Worm (Caenorhabditis elegans): Measurements from ENCODE around the gene syx-18.

DNA sequence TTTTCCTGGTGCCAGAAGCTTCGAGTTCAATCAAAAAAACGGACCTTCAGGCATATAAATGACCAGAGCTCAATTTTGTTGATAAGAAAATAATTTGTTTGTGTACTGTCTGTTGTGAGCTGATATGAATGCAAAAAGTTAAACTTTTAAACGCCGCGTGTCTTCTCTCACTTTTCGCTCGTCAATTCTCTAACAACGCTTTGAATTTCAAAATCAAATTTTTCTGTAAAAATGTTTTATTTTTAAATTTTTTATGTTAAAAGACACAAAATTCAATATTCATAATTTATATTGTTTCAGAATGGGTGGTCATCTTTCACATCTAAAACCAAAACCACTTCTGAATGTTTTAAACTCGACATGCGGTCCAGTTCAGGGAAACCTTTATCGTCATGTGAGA, 18.7 kb upstream of the syx-18 start, which contains the start of gene cest-31:
- TF ChIP-seq ham-2 (GFP tag; optimal IDR thresholded peaks at IDR 0.05) = no peak
- no peak for TF ChIP-seq elt-3 (tag; optimal IDR thresholded peaks at IDR 0.05)
- no peak for TF ChIP-seq nhr-76 (tag; optimal IDR thresholded peaks at IDR 0.05)
- no peak for TF ChIP-seq tbx-8 (GFP tag; optimal IDR thresholded peaks at IDR 0.05)
- no peak for TF ChIP-seq ztf-11 (tag; optimal IDR thresholded peaks at IDR 0.05)
- no peak for TF ChIP-seq sem-2 (GFP tag; optimal IDR thresholded peaks at IDR 0.05)
- no peak for TF ChIP-seq nhr-28 (tag; optimal IDR thresholded peaks at IDR 0.05)
- no peak for TF ChIP-seq M03D4.4 (tag; optimal IDR thresholded peaks at IDR 0.05)
- no peak for TF ChIP-seq lin-32 (GFP tag; optimal IDR thresholded peaks at IDR 0.05)
- no peak for TF ChIP-seq pha-4 (tag; optimal IDR thresholded peaks at IDR 0.05)
- TF ChIP-seq nhr-12 (tag; optimal IDR thresholded peaks at IDR 0.05) = no peak
- no peak for TF ChIP-seq unc-62 (GFP tag; optimal IDR thresholded peaks at IDR 0.05)

Measured in whole organism, mixed stage, embryonic.